Worm (Caenorhabditis elegans) whole organism, L3 larva: ENCODE measurements around the gene pigc-1.

Experiments used
- aly-2 ChIP-seq: fragments of 150-350 bp; optimal IDR thresholded peaks from 2 replicates; lab custom pipeline; 2014; ENCODE audit warnings: missing biosample characterization, missing genetic modification characterization
- ceh-16 ChIP-seq: sonication (generic microtip); optimal IDR thresholded peaks from 2 replicates; lab custom pipeline; 2017; ENCODE audit warnings: missing biosample characterization, missing genetic modification characterization
- ceh-28 ChIP-seq: fragments of 150-350 bp; optimal IDR thresholded peaks from 2 replicates; lab custom pipeline; 2014; ENCODE audit warnings: missing biosample characterization, missing genetic modification reagents, missing genetic modification characterization
- ceh-82 ChIP-seq: fragments of 150-350 bp; optimal IDR thresholded peaks from 2 replicates; lab custom pipeline; 2014; ENCODE audit warnings: missing biosample characterization, missing genetic modification characterization
- ceh-9 ChIP-seq: sonication (generic microtip); optimal IDR thresholded peaks from 2 replicates; lab custom pipeline; 2018; ENCODE audit warnings: missing biosample characterization, missing genetic modification characterization
- daf-12 ChIP-seq: fragments of 150-350 bp; optimal IDR thresholded peaks from 2 replicates; lab custom pipeline; 2014; ENCODE audit warnings: missing biosample characterization, missing genetic modification reagents, missing genetic modification characterization
- egl-27 ChIP-seq: sonication (generic microtip); optimal IDR thresholded peaks from 4 replicates; lab custom pipeline; 2017; ENCODE audit warnings: missing biosample characterization, missing genetic modification reagents, missing genetic modification characterization
- egl-5 ChIP-seq: fragments of 150-350 bp; optimal IDR thresholded peaks from 2 replicates; lab custom pipeline; 2017; ENCODE audit warnings: missing biosample characterization, missing genetic modification reagents, missing genetic modification characterization, inconsistent platforms
- elt-1 ChIP-seq: fragments of 150-350 bp; optimal IDR thresholded peaks from 2 replicates; lab custom pipeline; 2014; ENCODE audit warnings: missing biosample characterization, missing genetic modification characterization
- elt-2 ChIP-seq: sonication (generic microtip); optimal IDR thresholded peaks from 2 replicates; lab custom pipeline; 2016; ENCODE audit warnings: missing genetic modification reagents, mild to moderate bottlenecking, missing genetic modification characterization, missing compliant biosample characterization
- elt-3 ChIP-seq, 3 experiments: fragments of 150-350 bp in 1 of 3; sonication (generic microtip) in 2 of 3; optimal IDR thresholded peaks; 2 replicates in 2 of 3; 4 replicates in 1 of 3; lab custom pipeline; 2014 to 2017; ENCODE audit warnings: missing biosample characterization in 3 of 3, missing genetic modification characterization in 3 of 3
- eor-1 ChIP-seq, 2 experiments: fragments of 150-350 bp; optimal IDR thresholded peaks; 2 replicates each; lab custom pipeline; 2014 to 2018; ENCODE audit warnings: missing biosample characterization in 2 of 2, missing genetic modification characterization in 2 of 2
- fkh-2 ChIP-seq: fragments of 150-350 bp; optimal IDR thresholded peaks from 2 replicates; lab custom pipeline; 2014; ENCODE audit warnings: missing biosample characterization, missing genetic modification reagents, missing genetic modification characterization
- fos-1 ChIP-seq: fragments of 150-350 bp; optimal IDR thresholded peaks from 2 replicates; lab custom pipeline; 2014; ENCODE audit warnings: missing biosample characterization, missing genetic modification characterization
- hmg-11 ChIP-seq: sonication (generic microtip); optimal IDR thresholded peaks from 2 replicates; lab custom pipeline; 2016; ENCODE audit warnings: missing genetic modification characterization, missing compliant biosample characterization
- jun-1 ChIP-seq: fragments of 150-350 bp; optimal IDR thresholded peaks from 2 replicates; lab custom pipeline; 2014; ENCODE audit warnings: missing biosample characterization, missing genetic modification reagents, missing genetic modification characterization
- lin-15B ChIP-seq: fragments of 150-350 bp; optimal IDR thresholded peaks from 2 replicates; lab custom pipeline; 2014; ENCODE audit warnings: missing biosample characterization, missing genetic modification characterization
- nhr-23 ChIP-seq: fragments of 150-350 bp; optimal IDR thresholded peaks from 2 replicates; lab custom pipeline; 2014; ENCODE audit warnings: missing biosample characterization, missing genetic modification reagents, missing genetic modification characterization
- nhr-25 ChIP-seq: sonication (generic microtip); optimal IDR thresholded peaks from 2 replicates; lab custom pipeline; 2017; ENCODE audit warnings: missing biosample characterization, missing genetic modification characterization
- nhr-28 ChIP-seq: fragments of 150-350 bp; optimal IDR thresholded peaks from 2 replicates; lab custom pipeline; 2014; ENCODE audit warnings: missing biosample characterization, missing genetic modification characterization
- nhr-43 ChIP-seq: sonication (generic microtip); optimal IDR thresholded peaks from 2 replicates; lab custom pipeline; 2016; ENCODE audit warnings: mild to moderate bottlenecking, missing genetic modification characterization, missing compliant biosample characterization; ENCODE audit not compliant: poor library complexity, severe bottlenecking
- nhr-67 ChIP-seq: fragments of 150-350 bp; optimal IDR thresholded peaks from 2 replicates; lab custom pipeline; 2014; ENCODE audit warnings: missing biosample characterization, missing genetic modification characterization
- pha-4 ChIP-seq: fragments of 150-350 bp; optimal IDR thresholded peaks from 2 replicates; lab custom pipeline; 2014; ENCODE audit warnings: missing biosample characterization, missing genetic modification reagents, missing genetic modification characterization
- pqm-1 ChIP-seq: fragments of 150-350 bp; optimal IDR thresholded peaks from 2 replicates; lab custom pipeline; 2017; ENCODE audit warnings: missing biosample characterization, missing genetic modification characterization, inconsistent platforms
- skn-1 ChIP-seq: fragments of 150-350 bp; optimal IDR thresholded peaks from 2 replicates; lab custom pipeline; 2014; ENCODE audit warnings: missing biosample characterization, missing genetic modification characterization
- snpc-4 ChIP-seq: fragments of 150-350 bp; optimal IDR thresholded peaks from 2 replicates; lab custom pipeline; 2014; ENCODE audit warnings: missing biosample characterization, missing genetic modification characterization
- tbx-2 ChIP-seq: sonication (generic microtip); optimal IDR thresholded peaks from 2 replicates; lab custom pipeline; 2016; ENCODE audit warnings: mild to moderate bottlenecking, missing genetic modification characterization, missing compliant biosample characterization
- unc-62 ChIP-seq: fragments of 150-350 bp; sonication (generic microtip); optimal IDR thresholded peaks from 4 replicates; lab custom pipeline; 2014; ENCODE audit warnings: missing biosample characterization, missing genetic modification reagents, missing genetic modification characterization
- ztf-11 ChIP-seq: fragments of 150-350 bp; optimal IDR thresholded peaks from 2 replicates; lab custom pipeline; 2014; ENCODE audit warnings: missing biosample characterization, missing genetic modification characterization

pigc-1 gene

ce11 chrIV:9343102-9343599, at the start of gene pigc-1:
TSS of gene pigc-1 (minus strand) at chrIV:9343152.
- TF ChIP-seq pha-4 (tag; lab: Kevin White, UChicago) (peak; percentile 80), jun-1 (tag; lab: Kevin White, UChicago) (no peak)
- TF ChIP-seq, all 47 proteins: peak for 1

- TF ChIP-seq ceh-9 (no peak), skn-1 (peak; percentile 50), egl-5 (peak; percentile 47), pqm-1 (tag; lab: Kevin White, UChicago) (peak; percentile 3), nhr-23 (peak; percentile 26), pha-4 (tag; lab: Kevin White, UChicago) (peak; percentile 68), ceh-16 (tag; lab: Kevin White, UChicago) (no peak), daf-12 (no peak), lin-15B (tag; lab: Kevin White, UChicago) (peak; percentile 70), hmg-11 (tag; lab: Kevin White, UChicago) (peak; percentile 55), elt-2 (tag; lab: Kevin White, UChicago) (peak; percentile 9), nhr-25 (tag; lab: Kevin White, UChicago) (peak; percentile 26), ceh-28 (tag; lab: Kevin White, UChicago) (peak; percentile 28), jun-1 (tag; lab: Kevin White, UChicago) (peak; percentile 15)
- TF ChIP-seq, all 47 proteins: peak for 11
Observed at ce11 chrIV:9386038-9386437, 43.1 kb upstream of the pigc-1 start, which contains the start of gene daf-15. TSS of gene daf-15 (plus strand) at chrIV:9386208.

ce11 chrIV:9384826-9385225, 41.9 kb upstream of the pigc-1 start, which contains the start of gene C10C5.7:
TSS of gene C10C5.7 (plus strand) at chrIV:9385126.
- no peak for TF ChIP-seq nhr-43 (tag; lab: Kevin White, UChicago)
- TF ChIP-seq hmg-11 (tag; lab: Kevin White, UChicago), result no peak
- no peak for TF ChIP-seq tbx-2 (tag; lab: Kevin White, UChicago)
- no peak for TF ChIP-seq eor-1 (tag; optimal IDR thresholded peaks at IDR 0.05; lab: Kevin White, UChicago)
- no peak for TF ChIP-seq egl-5
- no peak for TF ChIP-seq egl-27 (tag; lab: Kevin White, UChicago)
- TF ChIP-seq elt-1, result no peak
- no peak for TF ChIP-seq ceh-16 (tag; lab: Kevin White, UChicago)
- TF ChIP-seq ztf-11 (tag; lab: Kevin White, UChicago), result no peak
- TF ChIP-seq aly-2 (tag; lab: Kevin White, UChicago), result no peak
- no peak for TF ChIP-seq nhr-23
- no peak for TF ChIP-seq fkh-2 (tag; lab: Kevin White, UChicago)
- no peak for TF ChIP-seq snpc-4 (tag; lab: Kevin White, UChicago)
- TF ChIP-seq ceh-82 (tag; lab: Kevin White, UChicago), result no peak
- no peak for TF ChIP-seq elt-2 (tag; lab: Kevin White, UChicago)

- TF ChIP-seq nhr-67 (tag; lab: Kevin White, UChicago) (no peak), ceh-82 (tag; lab: Kevin White, UChicago) (no peak), nhr-28 (tag; lab: Kevin White, UChicago) (no peak), fos-1 (tag; lab: Kevin White, UChicago) (no peak), unc-62 (GFP tag; lab: Kevin White, UChicago) (no peak), nhr-23 (no peak)
Observed at ce11 chrIV:9381136-9381535, 38.2 kb upstream of the pigc-1 start, which contains the start of gene C10C5.5. TSS of gene C10C5.5 (plus strand) at chrIV:9381436.

ce11 chrIV:9378272-9378671, 35.3 kb upstream of the pigc-1 start, which contains the start of gene C10C5.4:
TSS of gene C10C5.4 (plus strand) at chrIV:9378552.
- peak; percentile 42 for TF ChIP-seq elt-2 (tag; lab: Kevin White, UChicago)
- no peak for TF ChIP-seq nhr-28 (tag; lab: Kevin White, UChicago)
- TF ChIP-seq, all 47 proteins: peak for 1

ce11 chrIV:9376550-9376949, 33.6 kb upstream of the pigc-1 start:
- TF ChIP-seq egl-5 (no peak), hmg-11 (tag; lab: Kevin White, UChicago) (no peak), nhr-25 (tag; lab: Kevin White, UChicago) (peak; percentile 47), nhr-43 (tag; lab: Kevin White, UChicago) (peak; percentile 25), nhr-23 (peak; percentile 22), elt-3 (tag; optimal IDR thresholded peaks at IDR 0.05; lab: Kevin White, UChicago) (peak in 2 of 3 experiments; percentile 11 to 88)
